Fruit fly (Drosophila melanogaster) whole organism, embryonic: ENCODE measurements around the gene CG34408.
A peak's percentile ranks its signal among the peaks of the same experiment; 100 is the strongest.

Experiments
- Asciz ChIP-seq: fragments of 200-800 bp; sonication (Bioruptor generic); optimal IDR thresholded peaks from 2 replicates; lab custom pipeline; 2017; ENCODE audit warnings: missing biosample characterization, mild to moderate bottlenecking, missing genetic modification characterization, missing genetic modification reagents
- BEAF-32 ChIP-seq: fragments of 200-800 bp; sonication (Bioruptor generic); optimal IDR thresholded peaks from 3 replicates; lab custom pipeline; 2017; ENCODE audit warnings: missing biosample characterization, missing genetic modification characterization, mild to moderate bottlenecking, moderate library complexity, missing genetic modification reagents
- Bgb ChIP-seq: fragments of 200-800 bp; sonication (Bioruptor generic); IDR thresholded peaks from 2 replicates; pipeline ENCODE4 v1.3.6; 2022; ENCODE audit warnings: missing biosample characterization, missing genetic modification characterization; ENCODE audit not compliant: partially characterized antibody
- Bteb2 ChIP-seq: fragments of 200-800 bp; sonication (Bioruptor generic); optimal IDR thresholded peaks from 2 replicates; lab custom pipeline; 2016; ENCODE audit warnings: missing biosample characterization, missing genetic modification characterization
- C15 ChIP-seq: fragments of 200-800 bp; sonication (Bioruptor generic); IDR thresholded peaks from 3 replicates; pipeline ENCODE4 v1.3.6; 2022; ENCODE audit warnings: missing biosample characterization, missing genetic modification characterization
- CG12155 ChIP-seq: fragments of 200-800 bp; sonication (Bioruptor generic); optimal IDR thresholded peaks from 3 replicates; lab custom pipeline; 2016; ENCODE audit warnings: missing biosample characterization, missing genetic modification characterization
- CG13424 ChIP-seq: fragments of 200-800 bp; sonication (Bioruptor generic); optimal IDR thresholded peaks from 2 replicates; lab custom pipeline; 2019; ENCODE audit warnings: missing biosample characterization, mild to moderate bottlenecking, missing genetic modification characterization, moderate library complexity
- CG13775 ChIP-seq: fragments of 200-800 bp; sonication (Bioruptor generic); optimal IDR thresholded peaks from 3 replicates; lab custom pipeline; 2017; ENCODE audit warnings: missing biosample characterization, mild to moderate bottlenecking, missing genetic modification characterization
- CG1602 ChIP-seq: fragments of 200-800 bp; sonication (Bioruptor generic); optimal IDR thresholded peaks from 3 replicates; lab custom pipeline; 2016; ENCODE audit warnings: missing biosample characterization, missing genetic modification characterization
- CG17829 ChIP-seq: fragments of 200-800 bp; optimal IDR thresholded peaks from 2 replicates; lab custom pipeline; 2019; ENCODE audit warnings: missing biosample characterization, mild to moderate bottlenecking, missing genetic modification characterization, moderate library complexity
- CG18262 ChIP-seq: fragments of 200-800 bp; optimal IDR thresholded peaks from 3 replicates; lab custom pipeline; 2019; ENCODE audit warnings: missing biosample characterization, mild to moderate bottlenecking, missing genetic modification characterization, moderate library complexity
- CG1832 ChIP-seq: fragments of 200-800 bp; sonication (Bioruptor generic); optimal IDR thresholded peaks from 2 replicates; lab custom pipeline; 2017; ENCODE audit warnings: missing biosample characterization, mild to moderate bottlenecking, missing genetic modification characterization, inconsistent platforms
- CG2875 ChIP-seq: fragments of 200-800 bp; sonication (Bioruptor generic); optimal IDR thresholded peaks from 2 replicates; lab custom pipeline; 2017; ENCODE audit warnings: missing biosample characterization, mild to moderate bottlenecking, missing genetic modification characterization, missing genetic modification reagents
- CG2889 ChIP-seq: fragments of 200-800 bp; sonication (Bioruptor generic); IDR thresholded peaks from 3 replicates; pipeline ENCODE4 v1.3.6; 2022; ENCODE audit warnings: missing biosample characterization, missing genetic modification characterization
- CG3065 ChIP-seq: fragments of 200-800 bp; sonication (Bioruptor generic); optimal IDR thresholded peaks from 2 replicates; lab custom pipeline; 2016; ENCODE audit warnings: missing biosample characterization, missing genetic modification characterization
- CG31365 ChIP-seq: fragments of 200-800 bp; sonication (Bioruptor generic); optimal IDR thresholded peaks from 2 replicates; lab custom pipeline; 2018; ENCODE audit warnings: missing biosample characterization, mild to moderate bottlenecking, missing genetic modification characterization
- CG32532 ChIP-seq: fragments of 200-800 bp; sonication (Bioruptor generic); IDR thresholded peaks from 2 replicates; pipeline ENCODE4 v1.3.6; 2022; ENCODE audit warnings: missing biosample characterization, missing genetic modification characterization
- CG32772 ChIP-seq: fragments of 200-800 bp; sonication (Bioruptor generic); IDR thresholded peaks from 2 replicates; pipeline ENCODE4 v1.3.6; 2022; ENCODE audit warnings: missing biosample characterization, missing genetic modification characterization
- CG4404 ChIP-seq: fragments of 200-800 bp; sonication (Bioruptor generic); IDR thresholded peaks from 2 replicates; pipeline ENCODE4 v1.3.6; 2022; ENCODE audit warnings: missing biosample characterization, missing genetic modification characterization
- CG6175 ChIP-seq: fragments of 200-800 bp; sonication (Bioruptor generic); IDR thresholded peaks from 3 replicates; pipeline ENCODE4 v1.3.6; 2022; ENCODE audit warnings: missing biosample characterization, missing genetic modification characterization
- CG6654 ChIP-seq: fragments of 200-800 bp; sonication (Bioruptor generic); optimal IDR thresholded peaks from 2 replicates; lab custom pipeline; 2017; ENCODE audit warnings: missing biosample characterization, mild to moderate bottlenecking, missing genetic modification characterization
- CG8478 ChIP-seq: fragments of >200 bp; optimal IDR thresholded peaks from 2 replicates; lab custom pipeline; 2018
- CHES-1-like ChIP-seq: fragments of 200-800 bp; sonication (Bioruptor generic); optimal IDR thresholded peaks from 2 replicates; lab custom pipeline; 2016; ENCODE audit warnings: missing biosample characterization, missing genetic modification characterization
- Camta ChIP-seq: fragments of 200-800 bp; sonication (Bioruptor generic); optimal IDR thresholded peaks from 2 replicates; lab custom pipeline; 2016; ENCODE audit warnings: missing biosample characterization, missing genetic modification characterization
- Chrac-16 ChIP-seq: fragments of 200-800 bp; sonication (Bioruptor generic); optimal IDR thresholded peaks from 3 replicates; lab custom pipeline; 2016; ENCODE audit warnings: missing biosample characterization, missing genetic modification characterization
- Doc3 ChIP-seq: fragments of 200-800 bp; sonication (Bioruptor generic); IDR thresholded peaks from 3 replicates; pipeline ENCODE4 v1.3.6; 2022; ENCODE audit warnings: missing biosample characterization, missing genetic modification characterization; ENCODE audit not compliant: partially characterized antibody
- Hmx ChIP-seq: fragments of 200-800 bp; sonication (Bioruptor generic); optimal IDR thresholded peaks from 2 replicates; lab custom pipeline; 2016; ENCODE audit warnings: missing biosample characterization, missing genetic modification characterization
- Hr78 ChIP-seq, 2 experiments: fragments of 200-800 bp in 1 of 2; fragments of >200 bp in 1 of 2; sonication (Bioruptor generic) in 1 of 2; optimal IDR thresholded peaks; 2 replicates each; lab custom pipeline; 2017 to 2019; ENCODE audit warnings: missing biosample characterization in 2 of 2, missing genetic modification characterization in 2 of 2, mild to moderate bottlenecking in 1 of 2, moderate library complexity in 1 of 2
- MESR4 ChIP-seq: fragments of 200-800 bp; sonication (Bioruptor generic); optimal IDR thresholded peaks from 2 replicates; lab custom pipeline; 2018; ENCODE audit warnings: missing biosample characterization, mild to moderate bottlenecking, missing genetic modification characterization, moderate library complexity
- NfI ChIP-seq: fragments of 200-800 bp; sonication (Bioruptor generic); optimal IDR thresholded peaks from 3 replicates; lab custom pipeline; 2018; ENCODE audit warnings: missing biosample characterization, mild to moderate bottlenecking, missing genetic modification characterization, moderate library complexity
- Optix ChIP-seq: fragments of 200-800 bp; sonication (Bioruptor generic); IDR thresholded peaks from 3 replicates; pipeline ENCODE4 v1.3.6; 2022; ENCODE audit warnings: missing biosample characterization, missing genetic modification characterization
- Stat92E ChIP-seq, 3 experiments: fragments of >200 bp in 2 of 3; fragments of 200-800 bp in 1 of 3; sonication (Bioruptor generic) in 1 of 3; optimal IDR thresholded peaks; 2 replicates each; lab custom pipeline; 2017 to 2019; ENCODE audit warnings: missing biosample characterization in 3 of 3, missing genetic modification characterization in 3 of 3, mild to moderate bottlenecking in 1 of 3, moderate library complexity in 1 of 3
- Taf1 ChIP-seq: fragments of 200-800 bp; sonication (Bioruptor generic); IDR thresholded peaks from 2 replicates; pipeline ENCODE4 v1.3.6; 2022; ENCODE audit warnings: missing biosample characterization, missing genetic modification characterization
- ab ChIP-seq: fragments of 200-800 bp; sonication (Bioruptor generic); optimal IDR thresholded peaks from 2 replicates; lab custom pipeline; 2016; ENCODE audit warnings: missing biosample characterization, missing genetic modification characterization
- ash1 ChIP-seq: fragments of 200-800 bp; sonication (Bioruptor generic); optimal IDR thresholded peaks from 2 replicates; lab custom pipeline; 2018; ENCODE audit warnings: missing biosample characterization, mild to moderate bottlenecking, missing genetic modification characterization
- dan ChIP-seq: fragments of 200-800 bp; sonication (Bioruptor generic); IDR thresholded peaks from 2 replicates; pipeline ENCODE4 v1.3.6; 2022; ENCODE audit warnings: missing biosample characterization, missing genetic modification characterization
- gfzf ChIP-seq: fragments of 200-800 bp; sonication (Bioruptor generic); optimal IDR thresholded peaks from 2 replicates; lab custom pipeline; 2016; ENCODE audit warnings: missing biosample characterization, mild to moderate bottlenecking, missing genetic modification characterization, moderate library complexity
- gsb-n ChIP-seq: fragments of 200-800 bp; sonication (Bioruptor generic); optimal IDR thresholded peaks from 3 replicates; lab custom pipeline; 2018; ENCODE audit warnings: missing biosample characterization, mild to moderate bottlenecking, missing genetic modification characterization
- gt ChIP-seq: fragments of 200-800 bp; sonication (Bioruptor generic); IDR thresholded peaks from 2 replicates; pipeline ENCODE4 v1.3.6; 2022; ENCODE audit warnings: missing biosample characterization, missing genetic modification characterization
- jumu ChIP-seq: fragments of 200-800 bp; sonication (Bioruptor generic); optimal IDR thresholded peaks from 3 replicates; lab custom pipeline; 2016; ENCODE audit warnings: missing biosample characterization, missing genetic modification characterization
- ken ChIP-seq: fragments of 200-800 bp; sonication (Bioruptor generic); IDR thresholded peaks from 3 replicates; pipeline ENCODE4 v1.3.6; 2022; ENCODE audit warnings: missing biosample characterization, missing genetic modification characterization
- luna ChIP-seq: fragments of 200-800 bp; sonication (Bioruptor generic); optimal IDR thresholded peaks from 2 replicates; lab custom pipeline; 2016; ENCODE audit warnings: missing biosample characterization, missing genetic modification characterization
- mld ChIP-seq: fragments of 200-800 bp; sonication (Bioruptor generic); IDR thresholded peaks from 3 replicates; pipeline ENCODE4 v1.3.6; 2022; ENCODE audit warnings: missing biosample characterization, missing genetic modification characterization; ENCODE audit not compliant: partially characterized antibody
- oc ChIP-seq: fragments of 200-800 bp; sonication (Bioruptor generic); optimal IDR thresholded peaks from 2 replicates; lab custom pipeline; 2018; ENCODE audit warnings: missing biosample characterization, mild to moderate bottlenecking, missing genetic modification characterization, moderate library complexity
- prd ChIP-seq, 3 experiments: fragments of >200 bp in 2 of 3; fragments of 200-800 bp in 1 of 3; sonication (Bioruptor generic) in 1 of 3; optimal IDR thresholded peaks in 2 of 3; IDR thresholded peaks in 1 of 3; 2 replicates in 2 of 3; 3 replicates in 1 of 3; pipeline versions ENCODE4 v1.3.6 to Lab custom; 2017 to 2022; ENCODE audit warnings: missing biosample characterization in 1 of 3, missing genetic modification characterization in 1 of 3
- repo ChIP-seq: fragments of 200-800 bp; sonication (Bioruptor generic); optimal IDR thresholded peaks from 2 replicates; lab custom pipeline; 2016; ENCODE audit warnings: missing biosample characterization, missing genetic modification characterization
- toy ChIP-seq: fragments of 200-800 bp; sonication (Bioruptor generic); IDR thresholded peaks from 2 replicates; pipeline ENCODE4 v1.3.6; 2022; ENCODE audit warnings: missing biosample characterization, missing genetic modification characterization
- zf30C ChIP-seq: fragments of 200-800 bp; sonication (Bioruptor generic); optimal IDR thresholded peaks from 3 replicates; lab custom pipeline; 2018; ENCODE audit warnings: missing biosample characterization, mild to moderate bottlenecking, missing genetic modification characterization

Gene CG34408

dm6 chrX:10265213-10266017, 45.5 kb downstream of the CG34408 start, which contains the start of gene CG12643 (continued):
- TF ChIP-seq Stat92E (GFP tag; optimal IDR thresholded peaks at IDR 0.05; lab: Kevin White, UChicago) (peak in 1 of 3 experiments; percentile 48), repo (peak; percentile 91), ab (peak; percentile 89), Chrac-16 (GFP tag; lab: Kevin White, UChicago) (peak; percentile 86), gfzf (GFP tag; lab: Kevin White, UChicago) (peak; percentile 13), MESR4 (GFP tag; lab: Kevin White, UChicago) (peak; percentile 26), C15 (GFP tag; lab: Robert Waterston, UW) (peak; percentile 74; the same call in 2 of the 3 replicates), CG32772 (GFP tag; lab: Robert Waterston, UW) (peak; percentile 94), CHES-1-like (GFP tag; lab: Kevin White, UChicago) (peak; percentile 92), Optix (GFP tag; lab: Robert Waterston, UW) (peak; percentile 96), CG12155 (GFP tag; lab: Kevin White, UChicago) (peak; percentile 81), ash1 (GFP tag; lab: Kevin White, UChicago) (no peak), CG6175 (GFP tag; lab: Robert Waterston, UW) (peak; percentile 66; the same call in 1 of the 3 replicates), CG18262 (tag; lab: Kevin White, UChicago) (peak; percentile 80), dan (GFP tag; lab: Robert Waterston, UW) (0 out of 2 replicates have a peak, but pooled peaks have one; percentile 48), Asciz (GFP tag; lab: Kevin White, UChicago) (peak; percentile 77), CG32532 (peak; percentile 90), CG3065 (peak; percentile 82), CG1832 (GFP tag; lab: Kevin White, UChicago) (peak; percentile 48), CG6654 (GFP tag; lab: Kevin White, UChicago) (peak; percentile 66), CG1602 (peak; percentile 81), Bgb (no peak), CG8478 (lab: Kevin White, UChicago) (no peak), BEAF-32 (GFP tag; lab: Kevin White, UChicago) (peak; percentile 6), Camta (GFP tag; lab: Kevin White, UChicago) (peak; percentile 89), CG17829 (tag; lab: Kevin White, UChicago) (peak; percentile 67), toy (GFP tag; lab: Robert Waterston, UW) (peak; percentile 85), gsb-n (tag; lab: Kevin White, UChicago) (peak; percentile 80), jumu (GFP tag; lab: Kevin White, UChicago) (peak; percentile 92), mld (GFP tag; lab: Robert Waterston, UW) (no peak), Doc3 (no peak), prd (optimal IDR thresholded peaks at IDR 0.05; lab: Kevin White, UChicago) (no peak), prd (GFP tag; IDR thresholded peaks at IDR 0.05; lab: Robert Waterston, UW) (peak; percentile 94), NfI (GFP tag; lab: Kevin White, UChicago) (peak; percentile 86), CG2875 (peak; percentile 84), gt (GFP tag; lab: Robert Waterston, UW) (peak; percentile 83), CG2889 (GFP tag; lab: Robert Waterston, UW) (peak; percentile 84), luna (GFP tag; lab: Kevin White, UChicago) (peak; percentile 72), CG31365 (peak; percentile 73), Taf1 (peak; percentile 68), zf30C (peak; percentile 91), Hmx (no peak), CG4404 (GFP tag; lab: Robert Waterston, UW) (peak; percentile 69), Hr78 (GFP tag; optimal IDR thresholded peaks at IDR 0.05; lab: Kevin White, UChicago) (peak in 1 of 2 experiments; percentile 61), ken (GFP tag; lab: Robert Waterston, UW) (peak; percentile 97), oc (tag; lab: Kevin White, UChicago) (peak; percentile 89), CG13775 (GFP tag; lab: Kevin White, UChicago) (peak; percentile 79), Bteb2 (GFP tag; lab: Kevin White, UChicago) (peak; percentile 80), CG13424 (tag; lab: Kevin White, UChicago) (peak; percentile 88)
